Fruit fly (Drosophila melanogaster) whole organism, embryonic: ENCODE data around the gene Cyp9f2.

Experiments
- Blimp-1 ChIP-seq: fragments of 200-800 bp; sonication (Bioruptor generic); optimal IDR thresholded peaks from 3 replicates; lab custom pipeline; 2018; ENCODE audit warnings: missing biosample characterization, missing genetic modification characterization, mild to moderate bottlenecking, moderate library complexity, missing genetic modification reagents
- BtbVII ChIP-seq: fragments of 200-800 bp; sonication (Bioruptor generic); optimal IDR thresholded peaks from 3 replicates; lab custom pipeline; 2017; ENCODE audit warnings: missing biosample characterization, mild to moderate bottlenecking, missing genetic modification characterization
- CG1233 ChIP-seq: fragments of 200-800 bp; sonication (Bioruptor generic); optimal IDR thresholded peaks from 4 replicates; lab custom pipeline; 2018; ENCODE audit warnings: missing biosample characterization, mild to moderate bottlenecking, missing genetic modification characterization
- CG12391 ChIP-seq: fragments of 200-800 bp; sonication (Bioruptor generic); optimal IDR thresholded peaks from 3 replicates; lab custom pipeline; 2018; ENCODE audit warnings: missing biosample characterization, mild to moderate bottlenecking, missing genetic modification characterization, moderate library complexity
- CG12744 ChIP-seq: fragments of 200-800 bp; sonication (Bioruptor generic); optimal IDR thresholded peaks from 2 replicates; lab custom pipeline; 2016; ENCODE audit warnings: missing biosample characterization, missing genetic modification characterization
- CG12769 ChIP-seq: fragments of 200-800 bp; sonication (Bioruptor generic); optimal IDR thresholded peaks from 2 replicates; lab custom pipeline; 2019; ENCODE audit warnings: missing biosample characterization, mild to moderate bottlenecking, missing genetic modification characterization, moderate library complexity
- CG12942 ChIP-seq: fragments of 200-800 bp; sonication (Bioruptor generic); optimal IDR thresholded peaks from 3 replicates; lab custom pipeline; 2016; ENCODE audit warnings: missing biosample characterization, missing genetic modification characterization
- CG13894 ChIP-seq: fragments of 200-800 bp; sonication (Bioruptor generic); optimal IDR thresholded peaks from 3 replicates; lab custom pipeline; 2018; ENCODE audit warnings: missing biosample characterization, mild to moderate bottlenecking, missing genetic modification characterization, moderate library complexity
- CG14667 ChIP-seq: fragments of 200-800 bp; sonication (Bioruptor generic); IDR thresholded peaks from 2 replicates; pipeline ENCODE4 v1.3.6; 2022; ENCODE audit warnings: missing biosample characterization, missing genetic modification characterization
- CG15269 ChIP-seq: fragments of 200-800 bp; sonication (Bioruptor generic); optimal IDR thresholded peaks from 2 replicates; lab custom pipeline; 2018; ENCODE audit warnings: missing biosample characterization, mild to moderate bottlenecking, missing genetic modification characterization, moderate library complexity
- CG15479 ChIP-seq: fragments of 200-800 bp; sonication (Bioruptor generic); optimal IDR thresholded peaks from 3 replicates; lab custom pipeline; 2019; ENCODE audit warnings: missing biosample characterization, mild to moderate bottlenecking, missing genetic modification characterization, moderate library complexity
- CG17912 ChIP-seq: fragments of 200-800 bp; sonication (Bioruptor generic); optimal IDR thresholded peaks from 2 replicates; lab custom pipeline; 2018; ENCODE audit warnings: missing biosample characterization, mild to moderate bottlenecking, missing genetic modification characterization
- CG3065 ChIP-seq: fragments of 200-800 bp; sonication (Bioruptor generic); optimal IDR thresholded peaks from 2 replicates; lab custom pipeline; 2016; ENCODE audit warnings: missing biosample characterization, missing genetic modification characterization
- CG31365 ChIP-seq: fragments of 200-800 bp; sonication (Bioruptor generic); optimal IDR thresholded peaks from 2 replicates; lab custom pipeline; 2018; ENCODE audit warnings: missing biosample characterization, mild to moderate bottlenecking, missing genetic modification characterization
- CG32772 ChIP-seq: fragments of 200-800 bp; sonication (Bioruptor generic); IDR thresholded peaks from 2 replicates; pipeline ENCODE4 v1.3.6; 2022; ENCODE audit warnings: missing biosample characterization, missing genetic modification characterization
- CG4360 ChIP-seq: fragments of 200-800 bp; sonication (Bioruptor generic); IDR thresholded peaks from 2 replicates; pipeline ENCODE4 v1.3.6; 2022; ENCODE audit warnings: missing biosample characterization, missing genetic modification characterization
- CG6175 ChIP-seq: fragments of 200-800 bp; sonication (Bioruptor generic); IDR thresholded peaks from 3 replicates; pipeline ENCODE4 v1.3.6; 2022; ENCODE audit warnings: missing biosample characterization, missing genetic modification characterization
- CG8924 ChIP-seq: fragments of 200-800 bp; optimal IDR thresholded peaks from 3 replicates; lab custom pipeline; 2019; ENCODE audit warnings: missing biosample characterization, mild to moderate bottlenecking, missing genetic modification characterization, moderate library complexity
- Dek ChIP-seq: fragments of 200-800 bp; sonication (Bioruptor generic); optimal IDR thresholded peaks from 3 replicates; lab custom pipeline; 2019; ENCODE audit warnings: missing biosample characterization, mild to moderate bottlenecking, missing genetic modification characterization, moderate library complexity
- Fer1 ChIP-seq: fragments of 200-800 bp; sonication (Bioruptor generic); optimal IDR thresholded peaks from 2 replicates; lab custom pipeline; 2017; ENCODE audit warnings: missing biosample characterization, mild to moderate bottlenecking, missing genetic modification characterization
- Hey ChIP-seq: fragments of 200-800 bp; sonication (Bioruptor generic); optimal IDR thresholded peaks from 3 replicates; lab custom pipeline; 2018; ENCODE audit warnings: missing biosample characterization, mild to moderate bottlenecking, missing genetic modification characterization
- Med ChIP-seq: fragments of 200-800 bp; sonication (Bioruptor generic); peaks from one replicate; lab custom pipeline; 2016; ENCODE audit warnings: missing biosample characterization, missing genetic modification characterization, mild to moderate bottlenecking, inconsistent platforms, moderate library complexity
- Oli ChIP-seq: fragments of 200-800 bp; sonication (Bioruptor generic); optimal IDR thresholded peaks from 2 replicates; lab custom pipeline; 2018; ENCODE audit warnings: missing biosample characterization, mild to moderate bottlenecking, missing genetic modification characterization, moderate library complexity
- PHDP ChIP-seq: fragments of 200-800 bp; sonication (Bioruptor generic); optimal IDR thresholded peaks from 3 replicates; lab custom pipeline; 2018; ENCODE audit warnings: missing biosample characterization, mild to moderate bottlenecking, missing genetic modification characterization, moderate library complexity
- Pdp1 ChIP-seq, 2 experiments: fragments of 200-800 bp; sonication (Bioruptor generic); optimal IDR thresholded peaks; 3 replicates each; lab custom pipeline; 2016; ENCODE audit warnings: missing biosample characterization in 2 of 2, missing genetic modification characterization in 2 of 2, mild to moderate bottlenecking in 1 of 2, moderate library complexity in 1 of 2
- Sry-δ ChIP-seq: fragments of 200-800 bp; sonication (Bioruptor generic); optimal IDR thresholded peaks from 2 replicates; lab custom pipeline; 2016; ENCODE audit warnings: missing biosample characterization, missing genetic modification characterization
- Ssrp ChIP-seq: fragments of 200-800 bp; sonication (Bioruptor generic); optimal IDR thresholded peaks from 2 replicates; lab custom pipeline; 2018; ENCODE audit warnings: missing biosample characterization, mild to moderate bottlenecking, missing genetic modification characterization, moderate library complexity
- abd-A ChIP-seq: fragments of 200-800 bp; sonication (Bioruptor generic); optimal IDR thresholded peaks from 3 replicates; lab custom pipeline; 2019; ENCODE audit warnings: missing biosample characterization, mild to moderate bottlenecking, missing genetic modification characterization, moderate library complexity
- bcd ChIP-seq: fragments of 200-800 bp; sonication (Bioruptor generic); optimal IDR thresholded peaks from 2 replicates; lab custom pipeline; 2017; ENCODE audit warnings: missing biosample characterization, mild to moderate bottlenecking, missing genetic modification characterization
- chif ChIP-seq, 2 experiments: fragments of 200-800 bp; sonication (Bioruptor generic); optimal IDR thresholded peaks; 3 replicates each; lab custom pipeline; 2016; ENCODE audit warnings: missing biosample characterization in 2 of 2, missing genetic modification characterization in 2 of 2
- chinmo ChIP-seq: fragments of 200-800 bp; sonication (Bioruptor generic); IDR thresholded peaks from 4 replicates; pipeline ENCODE4 v1.3.6; 2022; ENCODE audit warnings: missing biosample characterization, missing genetic modification characterization; ENCODE audit not compliant: partially characterized antibody
- chn ChIP-seq: fragments of 200-800 bp; sonication (Bioruptor generic); optimal IDR thresholded peaks from 2 replicates; lab custom pipeline; 2016; ENCODE audit warnings: missing biosample characterization, missing genetic modification characterization
- dmrt11E ChIP-seq: fragments of 200-800 bp; sonication (Bioruptor generic); optimal IDR thresholded peaks from 3 replicates; lab custom pipeline; 2018; ENCODE audit warnings: missing biosample characterization, mild to moderate bottlenecking, missing genetic modification characterization, moderate library complexity
- dysf ChIP-seq: fragments of 200-800 bp; sonication (Bioruptor generic); IDR thresholded peaks from 3 replicates; pipeline ENCODE4 v1.3.6; 2022; ENCODE audit warnings: missing biosample characterization, missing genetic modification characterization
- esg ChIP-seq: fragments of 200-800 bp; sonication (Bioruptor generic); conservative IDR thresholded peaks from 2 replicates; pipeline ENCODE4 v1.3.6; 2022; ENCODE audit warnings: missing biosample characterization, missing genetic modification characterization
- exex ChIP-seq: fragments of 200-800 bp; sonication (Bioruptor generic); optimal IDR thresholded peaks from 4 replicates; lab custom pipeline; 2018; ENCODE audit warnings: missing biosample characterization, mild to moderate bottlenecking, missing genetic modification characterization, moderate library complexity
- ind ChIP-seq: fragments of 200-800 bp; sonication (Bioruptor generic); optimal IDR thresholded peaks from 3 replicates; lab custom pipeline; 2016; ENCODE audit warnings: missing biosample characterization, missing genetic modification characterization
- mirr ChIP-seq: fragments of 200-800 bp; sonication (Bioruptor generic); optimal IDR thresholded peaks from 3 replicates; lab custom pipeline; 2018; ENCODE audit warnings: missing biosample characterization, mild to moderate bottlenecking, missing genetic modification characterization
- nerfin-1 ChIP-seq: fragments of 200-800 bp; sonication (Bioruptor generic); optimal IDR thresholded peaks from 3 replicates; lab custom pipeline; 2019; ENCODE audit warnings: missing biosample characterization, mild to moderate bottlenecking, missing genetic modification characterization, moderate library complexity
- onecut ChIP-seq: fragments of 200-800 bp; sonication (Bioruptor generic); IDR thresholded peaks from 2 replicates; pipeline ENCODE4 v1.3.6; 2022; ENCODE audit warnings: missing biosample characterization, missing genetic modification characterization
- psq ChIP-seq: fragments of 200-800 bp; sonication (Bioruptor generic); optimal IDR thresholded peaks from 2 replicates; lab custom pipeline; 2017; ENCODE audit warnings: missing biosample characterization, missing genetic modification characterization
- ranshi ChIP-seq: fragments of 200-800 bp; sonication (Bioruptor generic); IDR thresholded peaks from 2 replicates; pipeline ENCODE4 v1.3.6; 2022; ENCODE audit warnings: missing biosample characterization, missing genetic modification characterization
- sd ChIP-seq: fragments of 200-800 bp; sonication (Bioruptor generic); optimal IDR thresholded peaks from 3 replicates; lab custom pipeline; 2018; ENCODE audit warnings: missing biosample characterization, mild to moderate bottlenecking, missing genetic modification characterization, moderate library complexity
- sr ChIP-seq: fragments of 200-800 bp; sonication (Bioruptor generic); IDR thresholded peaks from 3 replicates; pipeline ENCODE4 v1.3.6; 2022; ENCODE audit warnings: missing biosample characterization, missing genetic modification characterization
- ssp ChIP-seq: fragments of 200-800 bp; sonication (Bioruptor generic); IDR thresholded peaks from 2 replicates; pipeline ENCODE4 v1.3.6; 2022; ENCODE audit warnings: missing biosample characterization, missing genetic modification characterization
- unpg ChIP-seq: fragments of 200-800 bp; sonication (Bioruptor generic); optimal IDR thresholded peaks from 3 replicates; lab custom pipeline; 2018; ENCODE audit warnings: missing biosample characterization, mild to moderate bottlenecking, missing genetic modification characterization, moderate library complexity

Cyp9f2 gene

dm6 chr3R:12451376-12451775 is 45.5 kb upstream of the Cyp9f2 start (continued):
- peak; percentile 65 for TF ChIP-seq dysf (GFP tag; lab: Robert Waterston, UW)
- peak; percentile 80 for TF ChIP-seq Med
- TF ChIP-seq CG15269 = peak; percentile 70
- TF ChIP-seq Blimp-1 (GFP tag; lab: Kevin White, UChicago) = peak; percentile 38
- peak; percentile 39; the same call in 1 of the 2 replicates for TF ChIP-seq esg (GFP tag; lab: Robert Waterston, UW)
- peak; percentile 4 for TF ChIP-seq CG12744 (GFP tag; lab: Kevin White, UChicago)
- TF ChIP-seq ranshi = peak; percentile 50; the same call in 1 of the 2 replicates
- peak; percentile 29 for TF ChIP-seq CG12391 (tag; lab: Kevin White, UChicago)
- TF ChIP-seq CG12942 = no peak
- peak in 1 of 2 experiments; percentile 16 for TF ChIP-seq chif (GFP tag; optimal IDR thresholded peaks at IDR 0.05; lab: Kevin White, UChicago)
- TF ChIP-seq BtbVII (GFP tag; lab: Kevin White, UChicago) = peak; percentile 13
- peak; percentile 4 for TF ChIP-seq Ssrp (tag; lab: Kevin White, UChicago)
- TF ChIP-seq Dek (tag; lab: Kevin White, UChicago) = no peak
- no peak for TF ChIP-seq bcd (GFP tag; lab: Kevin White, UChicago)
- peak; percentile 40 for TF ChIP-seq PHDP (tag; lab: Kevin White, UChicago)
- no peak for TF ChIP-seq CG15479 (GFP tag; lab: Kevin White, UChicago)
- TF ChIP-seq CG3065 (GFP tag; lab: Kevin White, UChicago) = no peak
- peak; percentile 52 for TF ChIP-seq unpg (GFP tag; lab: Kevin White, UChicago)
- peak; percentile 34 for TF ChIP-seq ind (GFP tag; lab: Kevin White, UChicago)
- TF ChIP-seq Fer1 (GFP tag; lab: Kevin White, UChicago) = peak; percentile 43
- peak; percentile 5 for TF ChIP-seq CG8924
- peak; percentile 43 for TF ChIP-seq CG12769
- 0 out of 2 replicates have a peak, but pooled peaks have one; percentile 29 for TF ChIP-seq CG32772 (GFP tag; lab: Robert Waterston, UW)
- no peak for TF ChIP-seq dmrt11E (tag; lab: Kevin White, UChicago)

dm6 chr3R:12450713-12451259 is 45.0 kb upstream of the Cyp9f2 start:
- no peak for TF ChIP-seq CG17912 (GFP tag; lab: Kevin White, UChicago)
- peak; percentile 30 for TF ChIP-seq sd (tag; lab: Kevin White, UChicago)
- peak; percentile 40 for TF ChIP-seq abd-A (tag; lab: Kevin White, UChicago)
- peak; percentile 58 for TF ChIP-seq CG13894
- TF ChIP-seq Pdp1 (GFP tag; optimal IDR thresholded peaks at IDR 0.05; lab: Kevin White, UChicago) = peak in 1 of 2 experiments; percentile 28
- TF ChIP-seq chinmo (GFP tag; lab: Robert Waterston, UW) = peak; percentile 83; the same call in 2 of the 4 replicates
- TF ChIP-seq CG14667 (GFP tag; lab: Robert Waterston, UW) = no peak

dm6 chr3R:12449617-12450242 is 43.9 kb upstream of the Cyp9f2 start:
- TF ChIP-seq CG31365 (tag; lab: Kevin White, UChicago) = no peak
- TF ChIP-seq chn (GFP tag; lab: Kevin White, UChicago) = peak; percentile 49
- no peak for TF ChIP-seq ssp (GFP tag; lab: Robert Waterston, UW)
- TF ChIP-seq Hey (tag; lab: Kevin White, UChicago) = no peak
- 0 out of 3 replicates have a peak, but pooled peaks have one; percentile 31 for TF ChIP-seq CG6175 (GFP tag; lab: Robert Waterston, UW)
- no peak for TF ChIP-seq Sry-δ
- TF ChIP-seq Oli (tag; lab: Kevin White, UChicago) = no peak
- TF ChIP-seq CG12942 = no peak
- no peak; the same call in 1 of the 2 replicates for TF ChIP-seq onecut (GFP tag; lab: Robert Waterston, UW)
- peak; percentile 78 for TF ChIP-seq nerfin-1 (tag; lab: Kevin White, UChicago)
- TF ChIP-seq exex (tag; lab: Kevin White, UChicago) = peak; percentile 10
- TF ChIP-seq sr (GFP tag; lab: Robert Waterston, UW) = peak; percentile 76; the same call in 2 of the 3 replicates
- no peak for TF ChIP-seq psq (GFP tag; lab: Kevin White, UChicago)
- peak; percentile 55 for TF ChIP-seq mirr
- TF ChIP-seq CG4360 (GFP tag; lab: Robert Waterston, UW) = peak; percentile 37; the same call in 1 of the 2 replicates
- TF ChIP-seq CG1233 (GFP tag; lab: Kevin White, UChicago) = no peak
